Fruit fly (Drosophila melanogaster) whole organism, embryonic: ENCODE measurements around the gene CG31038.

Experiments
- B-H1 ChIP-seq: fragments of 200-800 bp; sonication (Bioruptor generic); IDR thresholded peaks from 3 replicates; pipeline ENCODE4 v1.3.6; 2022; ENCODE audit warnings: missing biosample characterization, missing genetic modification characterization
- B-H2 ChIP-seq: fragments of 200-800 bp; sonication (Bioruptor generic); optimal IDR thresholded peaks from 2 replicates; lab custom pipeline; 2018; ENCODE audit warnings: missing biosample characterization, mild to moderate bottlenecking, missing genetic modification characterization
- CG10209 ChIP-seq: fragments of 200-800 bp; sonication (Bioruptor generic); optimal IDR thresholded peaks from 3 replicates; lab custom pipeline; 2017; ENCODE audit warnings: missing biosample characterization, mild to moderate bottlenecking, missing genetic modification characterization, missing genetic modification reagents
- CG10431 ChIP-seq: fragments of 200-800 bp; sonication (Bioruptor generic); optimal IDR thresholded peaks from 3 replicates; lab custom pipeline; 2018; ENCODE audit warnings: missing biosample characterization, mild to moderate bottlenecking, missing genetic modification characterization
- CG10959 ChIP-seq: fragments of 200-800 bp; sonication (Bioruptor generic); IDR thresholded peaks from 2 replicates; pipeline ENCODE4 v1.3.6; 2022; ENCODE audit warnings: missing biosample characterization, missing genetic modification characterization
- CG12299 ChIP-seq: fragments of 200-800 bp; sonication (Bioruptor generic); optimal IDR thresholded peaks from 2 replicates; lab custom pipeline; 2018; ENCODE audit warnings: missing biosample characterization, mild to moderate bottlenecking, missing genetic modification characterization
- CG13123 ChIP-seq: fragments of 200-800 bp; sonication (Bioruptor generic); optimal IDR thresholded peaks from 2 replicates; lab custom pipeline; 2016; ENCODE audit warnings: missing biosample characterization, missing genetic modification characterization
- CG13775 ChIP-seq: fragments of 200-800 bp; sonication (Bioruptor generic); optimal IDR thresholded peaks from 3 replicates; lab custom pipeline; 2017; ENCODE audit warnings: missing biosample characterization, mild to moderate bottlenecking, missing genetic modification characterization
- CG14050 ChIP-seq: fragments of 200-800 bp; sonication (Bioruptor generic); IDR thresholded peaks from 3 replicates; pipeline ENCODE4 v1.3.6; 2022; ENCODE audit warnings: missing biosample characterization, missing genetic modification characterization
- CG15514 ChIP-seq: fragments of 200-800 bp; sonication (Bioruptor generic); optimal IDR thresholded peaks from 3 replicates; lab custom pipeline; 2017; ENCODE audit warnings: missing biosample characterization, missing genetic modification characterization, mild to moderate bottlenecking, moderate library complexity, missing genetic modification reagents
- CG17186 ChIP-seq: fragments of 200-800 bp; sonication (Bioruptor generic); optimal IDR thresholded peaks from 3 replicates; lab custom pipeline; 2017; ENCODE audit warnings: missing biosample characterization, missing genetic modification reagents, missing genetic modification characterization
- CG17361 ChIP-seq: fragments of 200-800 bp; sonication (Bioruptor generic); IDR thresholded peaks from 3 replicates; pipeline ENCODE4 v1.3.6; 2022; ENCODE audit warnings: missing biosample characterization, missing genetic modification characterization
- CG18476 ChIP-seq: fragments of 200-800 bp; sonication (Bioruptor generic); optimal IDR thresholded peaks from 2 replicates; lab custom pipeline; 2016; ENCODE audit warnings: missing biosample characterization, mild to moderate bottlenecking, missing genetic modification characterization
- CG2202 ChIP-seq: fragments of 200-800 bp; sonication (Bioruptor generic); optimal IDR thresholded peaks from 2 replicates; lab custom pipeline; 2018; ENCODE audit warnings: missing biosample characterization, mild to moderate bottlenecking, missing genetic modification characterization
- CG3281 ChIP-seq: fragments of 200-800 bp; sonication (Bioruptor generic); optimal IDR thresholded peaks from 3 replicates; lab custom pipeline; 2017; ENCODE audit warnings: missing biosample characterization, mild to moderate bottlenecking, missing genetic modification characterization
- CG3847 ChIP-seq: fragments of 200-800 bp; sonication (Bioruptor generic); IDR thresholded peaks from 2 replicates; pipeline ENCODE4 v1.3.6; 2022; ENCODE audit warnings: missing biosample characterization, missing genetic modification characterization
- CG7839 ChIP-seq: fragments of 200-800 bp; sonication (Bioruptor generic); optimal IDR thresholded peaks from 3 replicates; lab custom pipeline; 2018; ENCODE audit warnings: missing biosample characterization, mild to moderate bottlenecking, missing genetic modification characterization, moderate library complexity
- CG8765 ChIP-seq: fragments of 200-800 bp; sonication (Bioruptor generic); IDR thresholded peaks from 2 replicates; pipeline ENCODE4 v1.3.6; 2022; ENCODE audit warnings: missing biosample characterization, missing genetic modification characterization
- CG8944 ChIP-seq: fragments of 200-800 bp; sonication (Bioruptor generic); optimal IDR thresholded peaks from 3 replicates; lab custom pipeline; 2016; ENCODE audit warnings: missing biosample characterization, missing genetic modification characterization
- CG9797 ChIP-seq: fragments of 200-800 bp; sonication (Bioruptor generic); optimal IDR thresholded peaks from 3 replicates; lab custom pipeline; 2018; ENCODE audit warnings: missing biosample characterization, mild to moderate bottlenecking, missing genetic modification characterization
- CkIIα-i1 ChIP-seq: fragments of 200-800 bp; sonication (Bioruptor generic); IDR thresholded peaks from 2 replicates; pipeline ENCODE4 v1.3.6; 2022; ENCODE audit warnings: missing biosample characterization, missing genetic modification characterization
- Dbx ChIP-seq: fragments of 200-800 bp; sonication (Bioruptor generic); IDR thresholded peaks from 3 replicates; pipeline ENCODE4 v1.3.6; 2022; ENCODE audit warnings: missing biosample characterization, missing genetic modification characterization
- Elba2 ChIP-seq: fragments of 200-800 bp; sonication (Bioruptor generic); optimal IDR thresholded peaks from 3 replicates; lab custom pipeline; 2016; ENCODE audit warnings: missing biosample characterization, missing genetic modification characterization
- Fer1 ChIP-seq: fragments of 200-800 bp; sonication (Bioruptor generic); optimal IDR thresholded peaks from 2 replicates; lab custom pipeline; 2017; ENCODE audit warnings: missing biosample characterization, mild to moderate bottlenecking, missing genetic modification characterization
- H2.0 ChIP-seq: fragments of 200-800 bp; sonication (Bioruptor generic); IDR thresholded peaks from 2 replicates; pipeline ENCODE4 v1.3.6; 2022; ENCODE audit warnings: missing biosample characterization, missing genetic modification characterization
- HLH3B ChIP-seq: fragments of 200-800 bp; sonication (Bioruptor generic); IDR thresholded peaks from 2 replicates; pipeline ENCODE4 v1.3.6; 2022; ENCODE audit warnings: missing biosample characterization, missing genetic modification characterization
- HmgZ ChIP-seq: fragments of 200-800 bp; sonication (Bioruptor generic); optimal IDR thresholded peaks from 2 replicates; lab custom pipeline; 2018; ENCODE audit warnings: missing biosample characterization, mild to moderate bottlenecking, missing genetic modification characterization
- Hr39 ChIP-seq: fragments of >200 bp; optimal IDR thresholded peaks from 2 replicates; lab custom pipeline; 2017
- Jarid2 ChIP-seq: fragments of 200-800 bp; sonication (Bioruptor generic); optimal IDR thresholded peaks from 3 replicates; lab custom pipeline; 2017; ENCODE audit warnings: mild to moderate bottlenecking, missing biosample characterization, missing genetic modification reagents, missing genetic modification characterization
- MTF-1 ChIP-seq: fragments of 200-800 bp; sonication (Bioruptor generic); optimal IDR thresholded peaks from 2 replicates; lab custom pipeline; 2018; ENCODE audit warnings: missing biosample characterization, mild to moderate bottlenecking, missing genetic modification characterization, borderline replicate concordance
- Mad ChIP-seq: fragments of 200-800 bp; sonication (Bioruptor generic); optimal IDR thresholded peaks from 2 replicates; lab custom pipeline; 2016; ENCODE audit warnings: missing biosample characterization, missing genetic modification characterization
- NFAT ChIP-seq: fragments of 200-800 bp; sonication (Bioruptor generic); IDR thresholded peaks from 2 replicates; pipeline ENCODE4 v1.3.6; 2022; ENCODE audit warnings: missing biosample characterization, missing genetic modification characterization
- Sox102F ChIP-seq: fragments of 200-800 bp; sonication (Bioruptor generic); optimal IDR thresholded peaks from 2 replicates; lab custom pipeline; 2018; ENCODE audit warnings: missing biosample characterization, mild to moderate bottlenecking, missing genetic modification characterization, moderate library complexity
- Taf1 ChIP-seq: fragments of 200-800 bp; sonication (Bioruptor generic); IDR thresholded peaks from 2 replicates; pipeline ENCODE4 v1.3.6; 2022; ENCODE audit warnings: missing biosample characterization, missing genetic modification characterization
- bowl ChIP-seq: fragments of 200-800 bp; sonication (Bioruptor generic); IDR thresholded peaks from 2 replicates; pipeline ENCODE4 v1.3.6; 2022; ENCODE audit warnings: missing biosample characterization, missing genetic modification characterization
- chinmo ChIP-seq: fragments of 200-800 bp; sonication (Bioruptor generic); IDR thresholded peaks from 4 replicates; pipeline ENCODE4 v1.3.6; 2022; ENCODE audit warnings: missing biosample characterization, missing genetic modification characterization; ENCODE audit not compliant: partially characterized antibody
- cwo ChIP-seq: fragments of 200-800 bp; sonication (Bioruptor generic); optimal IDR thresholded peaks from 3 replicates; lab custom pipeline; 2017; ENCODE audit warnings: missing biosample characterization, missing genetic modification characterization, mild to moderate bottlenecking, moderate library complexity, missing genetic modification reagents
- dmrt99B ChIP-seq: fragments of 200-800 bp; sonication (Bioruptor generic); optimal IDR thresholded peaks from 2 replicates; lab custom pipeline; 2018; ENCODE audit warnings: missing biosample characterization, mild to moderate bottlenecking, missing genetic modification characterization, moderate library complexity
- inv ChIP-seq: fragments of 200-800 bp; sonication (Bioruptor generic); IDR thresholded peaks from 2 replicates; pipeline ENCODE4 v1.3.6; 2022; ENCODE audit warnings: missing biosample characterization, missing genetic modification characterization; ENCODE audit not compliant: partially characterized antibody
- kah ChIP-seq: fragments of 200-800 bp; sonication (Bioruptor generic); optimal IDR thresholded peaks from 2 replicates; lab custom pipeline; 2018; ENCODE audit warnings: missing biosample characterization, mild to moderate bottlenecking, missing genetic modification characterization
- klu ChIP-seq: fragments of 200-800 bp; sonication (Bioruptor generic); IDR thresholded peaks from 2 replicates; pipeline ENCODE4 v1.3.6; 2022; ENCODE audit warnings: missing biosample characterization, missing genetic modification characterization
- lilli ChIP-seq: fragments of 200-800 bp; sonication (Bioruptor generic); optimal IDR thresholded peaks from 3 replicates; lab custom pipeline; 2016; ENCODE audit warnings: missing biosample characterization, missing genetic modification characterization
- maf-S ChIP-seq: fragments of 200-800 bp; sonication (Bioruptor generic); optimal IDR thresholded peaks from 2 replicates; lab custom pipeline; 2016; ENCODE audit warnings: missing biosample characterization, missing genetic modification characterization
- p53 ChIP-seq: fragments of 200-800 bp; sonication (Bioruptor generic); optimal IDR thresholded peaks from 2 replicates; lab custom pipeline; 2016; ENCODE audit warnings: missing biosample characterization, missing genetic modification characterization
- pros ChIP-seq: fragments of 200-800 bp; sonication (Bioruptor generic); optimal IDR thresholded peaks from 3 replicates; lab custom pipeline; 2019; ENCODE audit warnings: missing biosample characterization, mild to moderate bottlenecking, missing genetic modification characterization, moderate library complexity
- psq ChIP-seq: fragments of 200-800 bp; sonication (Bioruptor generic); optimal IDR thresholded peaks from 2 replicates; lab custom pipeline; 2017; ENCODE audit warnings: missing biosample characterization, missing genetic modification characterization
- repo ChIP-seq: fragments of 200-800 bp; sonication (Bioruptor generic); optimal IDR thresholded peaks from 2 replicates; lab custom pipeline; 2016; ENCODE audit warnings: missing biosample characterization, missing genetic modification characterization
- shn ChIP-seq: fragments of 200-800 bp; sonication (Bioruptor generic); optimal IDR thresholded peaks from 3 replicates; lab custom pipeline; 2016; ENCODE audit warnings: missing biosample characterization, missing genetic modification characterization
- sr ChIP-seq: fragments of 200-800 bp; sonication (Bioruptor generic); IDR thresholded peaks from 3 replicates; pipeline ENCODE4 v1.3.6; 2022; ENCODE audit warnings: missing biosample characterization, missing genetic modification characterization
- sug ChIP-seq: fragments of 200-800 bp; optimal IDR thresholded peaks from 2 replicates; lab custom pipeline; 2019; ENCODE audit warnings: missing biosample characterization, mild to moderate bottlenecking, missing genetic modification characterization, moderate library complexity
- trh ChIP-seq: fragments of 200-800 bp; sonication (Bioruptor generic); optimal IDR thresholded peaks from 2 replicates; lab custom pipeline; 2016; ENCODE audit warnings: missing biosample characterization, missing genetic modification characterization
- z ChIP-seq: fragments of 200-800 bp; sonication (Bioruptor generic); IDR thresholded peaks from 3 replicates; pipeline ENCODE4 v1.3.6; 2022; ENCODE audit warnings: missing biosample characterization, missing genetic modification characterization

The CG31038 gene

dm6 chr3R:29876733-29877193 is at the start of gene CG31038 (continued):
- no peak for TF ChIP-seq H2.0 (GFP tag; lab: Robert Waterston, UW)
- no peak for TF ChIP-seq CG3847
- TF ChIP-seq CkIIα-i1 (GFP tag; lab: Robert Waterston, UW): no peak
- TF ChIP-seq inv: no peak
- no peak for TF ChIP-seq lilli (GFP tag; lab: Kevin White, UChicago)
- no peak for TF ChIP-seq CG17186
- peak; percentile 47; the same call in 1 of the 3 replicates for TF ChIP-seq Dbx (GFP tag; lab: Robert Waterston, UW)
- TF ChIP-seq CG15514 (GFP tag; lab: Kevin White, UChicago): no peak
- TF ChIP-seq CG7839 (tag; lab: Kevin White, UChicago): no peak
- TF ChIP-seq CG17361 (GFP tag; lab: Robert Waterston, UW): no peak
- TF ChIP-seq CG10431 (GFP tag; lab: Kevin White, UChicago): no peak
- TF ChIP-seq dmrt99B: peak; percentile 40
- no peak for TF ChIP-seq HmgZ (tag; lab: Kevin White, UChicago)
- no peak for TF ChIP-seq B-H2 (GFP tag; lab: Kevin White, UChicago)
- no peak for TF ChIP-seq CG9797 (GFP tag; lab: Kevin White, UChicago)
- peak; percentile 10 for TF ChIP-seq Sox102F (GFP tag; lab: Kevin White, UChicago)
- no peak for TF ChIP-seq CG13123
- peak; percentile 93; the same call in 3 of the 4 replicates for TF ChIP-seq chinmo (GFP tag; lab: Robert Waterston, UW)
- no peak for TF ChIP-seq CG10959 (GFP tag; lab: Robert Waterston, UW)
- TF ChIP-seq klu (GFP tag; lab: Robert Waterston, UW): no peak
- peak; percentile 34 for TF ChIP-seq pros
- TF ChIP-seq B-H1 (GFP tag; lab: Robert Waterston, UW): no peak; the same call in 2 of the 3 replicates
- no peak for TF ChIP-seq trh (GFP tag; lab: Kevin White, UChicago)
- no peak for TF ChIP-seq CG12299 (tag; lab: Kevin White, UChicago)
- TF ChIP-seq kah (GFP tag; lab: Kevin White, UChicago): no peak
- TF ChIP-seq repo (GFP tag; lab: Kevin White, UChicago): no peak
- no peak for TF ChIP-seq CG18476 (GFP tag; lab: Kevin White, UChicago)
- no peak for TF ChIP-seq maf-S (GFP tag; lab: Kevin White, UChicago)
- TF ChIP-seq sug (tag; lab: Kevin White, UChicago): no peak
- TF ChIP-seq NFAT (GFP tag; lab: Robert Waterston, UW): peak; percentile 40; the same call in 1 of the 2 replicates
- TF ChIP-seq psq (GFP tag; lab: Kevin White, UChicago): no peak
- TF ChIP-seq CG10209: no peak
- TF ChIP-seq Fer1 (GFP tag; lab: Kevin White, UChicago): no peak
- TF ChIP-seq Mad (GFP tag; lab: Kevin White, UChicago): no peak
- TF ChIP-seq shn (GFP tag; lab: Kevin White, UChicago): peak; percentile 23
- TF ChIP-seq Jarid2 (GFP tag; lab: Kevin White, UChicago): peak; percentile 96
- no peak for TF ChIP-seq CG3281 (GFP tag; lab: Kevin White, UChicago)
- no peak for TF ChIP-seq bowl (GFP tag; lab: Robert Waterston, UW)
- no peak for TF ChIP-seq p53 (GFP tag; lab: Kevin White, UChicago)
- TF ChIP-seq sr: no peak
- no peak for TF ChIP-seq Elba2 (GFP tag; lab: Kevin White, UChicago)
- TF ChIP-seq Taf1: no peak
- no peak for TF ChIP-seq CG8944 (GFP tag; lab: Kevin White, UChicago)
- TF ChIP-seq z (GFP tag; lab: Robert Waterston, UW): peak; percentile 80
- TF ChIP-seq Hr39: no peak
- TF ChIP-seq MTF-1 (GFP tag; lab: Kevin White, UChicago): peak; percentile 40
- TF ChIP-seq HLH3B (GFP tag; lab: Robert Waterston, UW): no peak
- no peak for TF ChIP-seq CG13775 (GFP tag; lab: Kevin White, UChicago)
- no peak for TF ChIP-seq CG2202 (tag; lab: Kevin White, UChicago)
- peak; percentile 37; the same call in 1 of the 2 replicates for TF ChIP-seq CG8765 (GFP tag; lab: Robert Waterston, UW)
- no peak for TF ChIP-seq cwo (GFP tag; lab: Kevin White, UChicago)
- no peak for TF ChIP-seq CG14050 (GFP tag; lab: Robert Waterston, UW)
